Worm (Caenorhabditis elegans) whole organism, mixed stage, embryonic: Measurements from ENCODE around the gene pycr-4.

Experiments used
- M03D4.4 ChIP-seq: sonication (generic microtip); optimal IDR thresholded peaks from 2 replicates; lab custom pipeline; 2017; ENCODE audit warnings: mild to moderate bottlenecking, missing genetic modification characterization, missing compliant biosample characterization
- bed-3 ChIP-seq: fragments of 200-800 bp; sonication (Bioruptor generic); optimal IDR thresholded peaks from 3 replicates; lab custom pipeline; 2018; ENCODE audit warnings: mild to moderate bottlenecking, missing genetic modification characterization, moderate library complexity, missing compliant biosample characterization
- blmp-1 ChIP-seq: fragments of 150-350 bp; optimal IDR thresholded peaks from 2 replicates; lab custom pipeline; 2014; ENCODE audit warnings: missing biosample characterization, missing genetic modification characterization
- ceh-39 ChIP-seq: fragments of 150-350 bp; optimal IDR thresholded peaks from 2 replicates; lab custom pipeline; 2014; ENCODE audit warnings: missing biosample characterization, missing genetic modification characterization
- ceh-43 ChIP-seq: fragments of 200-800 bp; sonication (Bioruptor generic); optimal IDR thresholded peaks from 2 replicates; lab custom pipeline; 2018; ENCODE audit warnings: mild to moderate bottlenecking, missing genetic modification characterization, moderate library complexity, missing compliant biosample characterization
- ceh-83 ChIP-seq: fragments of 200-800 bp; sonication (Bioruptor generic); optimal IDR thresholded peaks from 2 replicates; lab custom pipeline; 2018; ENCODE audit warnings: mild to moderate bottlenecking, missing genetic modification characterization, missing compliant biosample characterization
- ces-1 ChIP-seq: fragments of 150-350 bp; optimal IDR thresholded peaks from 2 replicates; lab custom pipeline; 2014; ENCODE audit warnings: missing biosample characterization, missing genetic modification reagents, missing genetic modification characterization
- cnd-1 ChIP-seq: fragments of 200-800 bp; sonication (Bioruptor generic); optimal IDR thresholded peaks from 2 replicates; lab custom pipeline; 2018; ENCODE audit warnings: mild to moderate bottlenecking, missing genetic modification characterization, missing compliant biosample characterization
- drap-1 ChIP-seq: fragments of 200-800 bp; sonication (Bioruptor generic); optimal IDR thresholded peaks from 3 replicates; lab custom pipeline; 2018; ENCODE audit warnings: mild to moderate bottlenecking, missing genetic modification characterization, missing compliant biosample characterization
- elt-1 ChIP-seq: sonication (generic microtip); optimal IDR thresholded peaks from 2 replicates; lab custom pipeline; 2017; ENCODE audit warnings: missing genetic modification characterization, mild to moderate bottlenecking, missing compliant biosample characterization, antibody characterized with exemption, moderate library complexity, borderline replicate concordance; ENCODE audit not compliant: insufficient read depth
- elt-3 ChIP-seq: fragments of 150-350 bp; optimal IDR thresholded peaks from 2 replicates; lab custom pipeline; 2014; ENCODE audit warnings: missing biosample characterization, missing genetic modification characterization
- flh-1 ChIP-seq: fragments of 200-800 bp; sonication (Bioruptor generic); optimal IDR thresholded peaks from 2 replicates; lab custom pipeline; 2018; ENCODE audit warnings: mild to moderate bottlenecking, missing genetic modification characterization, moderate library complexity, missing compliant biosample characterization
- ham-2 ChIP-seq: fragments of 200-800 bp; sonication (Bioruptor generic); optimal IDR thresholded peaks from 2 replicates; lab custom pipeline; 2018; ENCODE audit warnings: mild to moderate bottlenecking, missing genetic modification characterization, missing compliant biosample characterization
- hlh-1 ChIP-seq: fragments of 150-350 bp; optimal IDR thresholded peaks from 2 replicates; lab custom pipeline; 2014; ENCODE audit warnings: missing biosample characterization, missing genetic modification reagents, missing genetic modification characterization
- lin-13 ChIP-seq: fragments of 150-350 bp; optimal IDR thresholded peaks from 2 replicates; lab custom pipeline; 2014; ENCODE audit warnings: missing biosample characterization, missing genetic modification characterization
- lsy-2 ChIP-seq: fragments of 150-350 bp; optimal IDR thresholded peaks from 2 replicates; lab custom pipeline; 2014; ENCODE audit warnings: missing biosample characterization, missing genetic modification characterization
- mab-5 ChIP-seq: fragments of 150-350 bp; optimal IDR thresholded peaks from 2 replicates; lab custom pipeline; 2014; ENCODE audit warnings: missing biosample characterization, missing genetic modification characterization
- mep-1 ChIP-seq: fragments of 150-350 bp; optimal IDR thresholded peaks from 2 replicates; lab custom pipeline; 2017; ENCODE audit warnings: missing biosample characterization, missing genetic modification reagents, missing genetic modification characterization, inconsistent platforms
- mls-2 ChIP-seq: sonication (generic microtip); optimal IDR thresholded peaks from 2 replicates; lab custom pipeline; 2016; ENCODE audit warnings: mild to moderate bottlenecking, missing genetic modification characterization, moderate library complexity, missing compliant biosample characterization
- nhr-12 ChIP-seq: fragments of 150-350 bp; optimal IDR thresholded peaks from 2 replicates; lab custom pipeline; 2014; ENCODE audit warnings: missing biosample characterization, missing genetic modification characterization
- nhr-2 ChIP-seq: fragments of 150-350 bp; optimal IDR thresholded peaks from 2 replicates; lab custom pipeline; 2014; ENCODE audit warnings: missing biosample characterization, missing genetic modification characterization
- nhr-237 ChIP-seq: fragments of 150-350 bp; optimal IDR thresholded peaks from 2 replicates; lab custom pipeline; 2014; ENCODE audit warnings: missing biosample characterization, missing genetic modification characterization
- nhr-28 ChIP-seq: fragments of 150-350 bp; optimal IDR thresholded peaks from 2 replicates; lab custom pipeline; 2014; ENCODE audit warnings: missing biosample characterization, missing genetic modification characterization
- nhr-76 ChIP-seq: sonication (generic microtip); optimal IDR thresholded peaks from 2 replicates; lab custom pipeline; 2017; ENCODE audit warnings: missing biosample characterization, missing genetic modification characterization
- pha-4 ChIP-seq: fragments of 150-350 bp; optimal IDR thresholded peaks from 2 replicates; lab custom pipeline; 2018; ENCODE audit warnings: missing biosample characterization, missing genetic modification reagents, missing genetic modification characterization
- sem-2 ChIP-seq: fragments of 200-800 bp; sonication (Bioruptor generic); optimal IDR thresholded peaks from 2 replicates; lab custom pipeline; 2018; ENCODE audit warnings: mild to moderate bottlenecking, missing genetic modification characterization, missing compliant biosample characterization
- snpc-4 ChIP-seq: fragments of 150-350 bp; optimal IDR thresholded peaks from 2 replicates; lab custom pipeline; 2014; ENCODE audit warnings: missing biosample characterization, missing genetic modification characterization
- sptf-1 ChIP-seq: sonication (generic microtip); optimal IDR thresholded peaks from 2 replicates; lab custom pipeline; 2017; ENCODE audit warnings: mild to moderate bottlenecking, missing genetic modification characterization, moderate library complexity, missing compliant biosample characterization
- tbx-8 ChIP-seq: fragments of 200-800 bp; sonication (Bioruptor generic); optimal IDR thresholded peaks from 2 replicates; lab custom pipeline; 2018; ENCODE audit warnings: mild to moderate bottlenecking, missing genetic modification characterization, moderate library complexity, missing compliant biosample characterization
- unc-39 ChIP-seq: fragments of 150-350 bp; optimal IDR thresholded peaks from 2 replicates; lab custom pipeline; 2014; ENCODE audit warnings: missing biosample characterization, missing genetic modification characterization
- unc-62 ChIP-seq: fragments of 150-350 bp; optimal IDR thresholded peaks from 2 replicates; lab custom pipeline; 2014; ENCODE audit warnings: missing biosample characterization, missing genetic modification reagents, missing genetic modification characterization
- zip-8 ChIP-seq: fragments of 150-350 bp; optimal IDR thresholded peaks from 2 replicates; lab custom pipeline; 2014; ENCODE audit warnings: missing biosample characterization, missing genetic modification characterization
- ztf-11 ChIP-seq: fragments of 150-350 bp; optimal IDR thresholded peaks from 2 replicates; lab custom pipeline; 2014; ENCODE audit warnings: missing biosample characterization, missing genetic modification characterization

The pycr-4 gene

ce11 chrIV:7512617-7513233 is 35.6 kb upstream of the pycr-4 start, which contains the start of the genes plc-4 and R05G6.4:
Gene plc-4, minus strand, starts transcription at chrIV:7512667.
Gene R05G6.4, plus strand, starts transcription at chrIV:7513233.
- TF ChIP-seq ces-1 (GFP tag; lab: Kevin White, UChicago) = peak; percentile 23
- TF ChIP-seq ztf-11 (tag; lab: Kevin White, UChicago) = no peak
- TF ChIP-seq lsy-2 = peak; percentile 18

DNA sequence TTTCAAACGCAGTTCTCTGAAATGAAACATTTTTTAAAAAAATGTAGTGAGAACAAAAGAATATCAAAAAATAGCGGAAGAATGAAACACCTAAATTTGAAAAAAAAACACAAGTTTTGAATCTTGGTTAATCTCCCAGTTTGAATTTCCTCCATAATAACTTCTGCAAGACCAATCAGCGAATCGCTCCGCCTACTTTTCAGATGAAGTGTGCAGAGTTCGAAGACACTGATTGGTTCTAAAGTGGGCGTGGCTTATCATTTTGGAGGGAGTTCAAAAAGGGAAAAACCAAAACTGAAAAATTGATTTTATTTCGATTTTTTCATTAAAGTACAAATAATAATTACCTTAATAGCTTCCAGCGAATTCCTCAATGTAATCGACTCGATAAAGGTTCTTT is 33.7 kb upstream of the pycr-4 start:
- TF ChIP-seq unc-62 (GFP tag; lab: Kevin White, UChicago) = no peak
- TF ChIP-seq mab-5 (tag; lab: Kevin White, UChicago) = no peak
- no peak for TF ChIP-seq bed-3 (GFP tag; lab: Kevin White, UChicago)
- no peak for TF ChIP-seq ceh-43 (GFP tag; lab: Kevin White, UChicago)
- no peak for TF ChIP-seq sptf-1 (tag; lab: Kevin White, UChicago)
- TF ChIP-seq ceh-83 (GFP tag; lab: Kevin White, UChicago) = no peak
- no peak for TF ChIP-seq mep-1
- TF ChIP-seq lsy-2 = no peak
- TF ChIP-seq drap-1 (GFP tag; lab: Kevin White, UChicago) = no peak
- no peak for TF ChIP-seq lin-13
- no peak for TF ChIP-seq nhr-76 (tag; lab: Kevin White, UChicago)
- TF ChIP-seq, all 35 proteins: peak for 0

- TF ChIP-seq elt-1 (no peak), lsy-2 (peak; percentile 73), mls-2 (tag; lab: Kevin White, UChicago) (no peak), ham-2 (GFP tag; lab: Kevin White, UChicago) (no peak)
These were observed 31.8 kb upstream of the pycr-4 start for ce11 chrIV:7508850-7509249.

- TF ChIP-seq zip-8 (tag; lab: Kevin White, UChicago) (no peak), nhr-2 (no peak), unc-39 (no peak), snpc-4 (no peak), ceh-43 (GFP tag; lab: Kevin White, UChicago) (no peak), lin-13 (no peak), hlh-1 (peak; percentile 14), mep-1 (peak; percentile 47), cnd-1 (no peak), nhr-237 (tag; lab: Kevin White, UChicago) (peak; percentile 72)
These were observed 30.9 kb upstream of the pycr-4 start, which contains the start of the genes vdac-1 and R05G6.5 for ce11 chrIV:7507841-7508509. Gene vdac-1, minus strand, starts transcription at chrIV:7507891. Gene R05G6.5, plus strand, starts transcription at chrIV:7508367.

ce11 chrIV:7507305-7507704 is 30.2 kb upstream of the pycr-4 start:
- TF ChIP-seq tbx-8 (GFP tag; lab: Kevin White, UChicago) (no peak), sem-2 (GFP tag; lab: Kevin White, UChicago) (no peak), flh-1 (GFP tag; lab: Kevin White, UChicago) (no peak), drap-1 (GFP tag; lab: Kevin White, UChicago) (no peak), nhr-12 (tag; lab: Kevin White, UChicago) (no peak), elt-1 (no peak), M03D4.4 (no peak), ceh-43 (GFP tag; lab: Kevin White, UChicago) (no peak), ceh-39 (tag; lab: Kevin White, UChicago) (no peak), lsy-2 (no peak), pha-4 (no peak), mep-1 (no peak), blmp-1 (tag; lab: Kevin White, UChicago) (no peak)

DNA sequence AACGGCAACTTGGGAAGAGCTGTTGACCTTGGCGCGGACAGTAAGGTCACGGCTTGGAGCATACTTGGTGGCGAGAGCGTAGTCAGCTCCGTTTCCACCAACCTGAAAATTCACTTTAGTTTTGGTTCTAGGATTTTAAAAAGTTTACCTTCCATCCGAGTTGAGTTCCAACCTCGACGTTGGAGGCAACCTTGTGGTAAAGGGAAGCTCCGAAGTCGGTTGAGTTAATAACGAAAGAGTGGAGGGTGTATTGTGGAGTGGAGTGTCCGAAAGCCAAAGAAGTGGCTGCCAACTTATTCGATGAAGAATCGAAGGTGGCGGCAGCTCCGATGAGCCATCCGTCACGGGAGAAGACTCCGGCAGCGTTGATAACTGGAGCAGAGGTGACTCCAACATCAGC is 29.6 kb upstream of the pycr-4 start:
- TF ChIP-seq ztf-11 (tag; lab: Kevin White, UChicago) (no peak), blmp-1 (tag; lab: Kevin White, UChicago) (no peak), nhr-76 (tag; lab: Kevin White, UChicago) (no peak), drap-1 (GFP tag; lab: Kevin White, UChicago) (no peak), snpc-4 (no peak), elt-3 (no peak), mab-5 (tag; lab: Kevin White, UChicago) (no peak), nhr-28 (tag; lab: Kevin White, UChicago) (no peak), nhr-12 (tag; lab: Kevin White, UChicago) (no peak), M03D4.4 (no peak), zip-8 (tag; lab: Kevin White, UChicago) (no peak), unc-39 (no peak), sptf-1 (tag; lab: Kevin White, UChicago) (no peak), nhr-237 (tag; lab: Kevin White, UChicago) (no peak)
- TF ChIP-seq, all 35 proteins: peak for 0
